Fruit fly (Drosophila melanogaster): ENCODE measurements around the gene CG31274.

The CG31274 gene

dm6 chr3R:17020956-17021355, 28.1 kb downstream of the CG31274 start, which contains the start of gene Adsl (continued):
- no peak for TF ChIP-seq nerfin-2 (GFP tag; IDR thresholded peaks at IDR 0.05; ENCODE audit: partially characterized antibody)
- TF ChIP-seq Bgb (GFP tag; IDR thresholded peaks at IDR 0.05; ENCODE audit: partially characterized antibody): peak; percentile 49; the same call in 1 of the 2 replicates
- no peak for TF ChIP-seq Dek (tag; optimal IDR thresholded peaks at IDR 0.05)
- TF ChIP-seq Rfx (GFP tag; IDR thresholded peaks at IDR 0.05): no peak; the same call in none of the 2 replicates
- no peak for TF ChIP-seq CG30020 (tag; optimal IDR thresholded peaks at IDR 0.05)
- peak; percentile 83 for TF ChIP-seq Hmr (GFP tag; optimal IDR thresholded peaks at IDR 0.05)
- peak; percentile 40 for TF ChIP-seq repo (GFP tag; optimal IDR thresholded peaks at IDR 0.05)
- TF ChIP-seq CG9727 (GFP tag; optimal IDR thresholded peaks at IDR 0.05): peak; percentile 82
- peak; percentile 91 for TF ChIP-seq Myb (GFP tag; optimal IDR thresholded peaks at IDR 0.05)
- TF ChIP-seq CG1529 (GFP tag; optimal IDR thresholded peaks at IDR 0.05): peak; percentile 78
- TF ChIP-seq HHEX (GFP tag; optimal IDR thresholded peaks at IDR 0.05): peak; percentile 79
- no peak for TF ChIP-seq CG14441 (GFP tag; IDR thresholded peaks at IDR 0.05)
- TF ChIP-seq HmgD (GFP tag; optimal IDR thresholded peaks at IDR 0.05): no peak
- no peak for TF ChIP-seq Dref (GFP tag; IDR thresholded peaks at IDR 0.05)
- TF ChIP-seq row (GFP tag; IDR thresholded peaks at IDR 0.05): no peak
- TF ChIP-seq CG17361 (GFP tag; IDR thresholded peaks at IDR 0.05): no peak; the same call in 1 of the 3 replicates
- TF ChIP-seq danr (GFP tag; IDR thresholded peaks at IDR 0.05): no peak
- TF ChIP-seq CG18764 (GFP tag; optimal IDR thresholded peaks at IDR 0.05): peak; percentile 32
- TF ChIP-seq Tbp (GFP tag; optimal IDR thresholded peaks at IDR 0.05): no peak
- peak; percentile 89 for TF ChIP-seq sens (GFP tag)
- no peak for TF ChIP-seq sna (GFP tag; IDR thresholded peaks at IDR 0.05; ENCODE audit: partially characterized antibody)
- TF ChIP-seq CG10274 (GFP tag; optimal IDR thresholded peaks at IDR 0.05): peak; percentile 34
- TF ChIP-seq Usf (GFP tag; optimal IDR thresholded peaks at IDR 0.05): no peak
- peak; percentile 75 for TF ChIP-seq bcd (GFP tag; optimal IDR thresholded peaks at IDR 0.05)
- TF ChIP-seq CG15479 (GFP tag; optimal IDR thresholded peaks at IDR 0.05): peak; percentile 5
- TF ChIP-seq CG2120 (GFP tag; optimal IDR thresholded peaks at IDR 0.05): no peak
- no peak for TF ChIP-seq Dip2 (GFP tag; IDR thresholded peaks at IDR 0.05)
- TF ChIP-seq odd (GFP tag; optimal IDR thresholded peaks at IDR 0.05): peak; percentile 79
- TF ChIP-seq CG16863 (GFP tag; optimal IDR thresholded peaks at IDR 0.05): no peak
- TF ChIP-seq CG7786 (GFP tag; optimal IDR thresholded peaks at IDR 0.05): no peak
- peak; percentile 83 for TF ChIP-seq CG2875 (GFP tag; optimal IDR thresholded peaks at IDR 0.05)
- TF ChIP-seq CG4282 (GFP tag; optimal IDR thresholded peaks at IDR 0.05): no peak
- peak; percentile 76 for TF ChIP-seq wek (GFP tag; optimal IDR thresholded peaks at IDR 0.05)
- no peak for TF ChIP-seq sima (GFP tag; optimal IDR thresholded peaks at IDR 0.05)
- 0 out of 3 replicates have a peak, but pooled peaks have one; percentile 32 for TF ChIP-seq so (GFP tag; IDR thresholded peaks at IDR 0.05)
- TF ChIP-seq fd64A (GFP tag; optimal IDR thresholded peaks at IDR 0.05): peak; percentile 72
- peak; percentile 73 for TF ChIP-seq CG17328 (GFP tag; IDR thresholded peaks at IDR 0.05)
- peak; percentile 24 for TF ChIP-seq tin (GFP tag; optimal IDR thresholded peaks at IDR 0.05)
- TF ChIP-seq insv (GFP tag; optimal IDR thresholded peaks at IDR 0.05): peak in 1 of 2 experiments; percentile 68
- peak; percentile 60; the same call in 1 of the 2 replicates for TF ChIP-seq CG13287 (GFP tag; IDR thresholded peaks at IDR 0.05; ENCODE audit: partially characterized antibody)
- TF ChIP-seq CG12769 (tag; optimal IDR thresholded peaks at IDR 0.05): no peak
- TF ChIP-seq exex (tag; optimal IDR thresholded peaks at IDR 0.05): no peak
- TF ChIP-seq pan (optimal IDR thresholded peaks at IDR 0.05): no peak
- TF ChIP-seq pan (GFP tag; optimal IDR thresholded peaks at IDR 0.05 in 1 of 2, IDR thresholded peaks at IDR 0.05 in 1 of 2): peak in 1 of 2 experiments; percentile 65
- TF ChIP-seq Nf-YA (GFP tag; IDR thresholded peaks at IDR 0.05): peak; percentile 49; the same call in 1 of the 2 replicates
- TF ChIP-seq CG6254 (GFP tag; optimal IDR thresholded peaks at IDR 0.05): peak; percentile 79
- no peak for TF ChIP-seq hb (GFP tag; IDR thresholded peaks at IDR 0.05; ENCODE audit: partially characterized antibody)
- peak; percentile 3 for TF ChIP-seq trh (GFP tag; optimal IDR thresholded peaks at IDR 0.05)
- TF ChIP-seq CG1024 (GFP tag; IDR thresholded peaks at IDR 0.05): peak; percentile 43
- TF ChIP-seq CG8359 (GFP tag; optimal IDR thresholded peaks at IDR 0.05; ENCODE audit: borderline replicate concordance): peak; percentile 60
- peak; percentile 96 for TF ChIP-seq CG15514 (GFP tag; optimal IDR thresholded peaks at IDR 0.05)
